Fruit fly (Drosophila melanogaster) whole organism, embryonic: ENCODE results near the gene LPCAT.

ENCODE experiments used
- Antp ChIP-seq: fragments of 200-800 bp; sonication (Bioruptor generic); optimal IDR thresholded peaks from 3 replicates; lab custom pipeline; 2016; ENCODE audit warnings: missing biosample characterization, missing genetic modification characterization
- Atf-2 ChIP-seq: fragments of 200-800 bp; sonication (Bioruptor generic); optimal IDR thresholded peaks from 2 replicates; lab custom pipeline; 2016; ENCODE audit warnings: missing biosample characterization, missing genetic modification characterization
- CG10267 ChIP-seq: fragments of 200-800 bp; sonication (Bioruptor generic); optimal IDR thresholded peaks from 2 replicates; lab custom pipeline; 2018; ENCODE audit warnings: missing biosample characterization, mild to moderate bottlenecking, missing genetic modification characterization, moderate library complexity
- CG10274 ChIP-seq: fragments of 200-800 bp; sonication (Bioruptor generic); optimal IDR thresholded peaks from 3 replicates; lab custom pipeline; 2017; ENCODE audit warnings: missing biosample characterization, mild to moderate bottlenecking, missing genetic modification characterization
- CG14050 ChIP-seq: fragments of 200-800 bp; sonication (Bioruptor generic); IDR thresholded peaks from 3 replicates; pipeline ENCODE4 v1.3.6; 2022; ENCODE audit warnings: missing biosample characterization, missing genetic modification characterization
- CG14441 ChIP-seq: fragments of 200-800 bp; sonication (Bioruptor generic); IDR thresholded peaks from 2 replicates; pipeline ENCODE4 v1.3.6; 2022; ENCODE audit warnings: missing biosample characterization, missing genetic modification characterization
- CG15269 ChIP-seq: fragments of 200-800 bp; sonication (Bioruptor generic); optimal IDR thresholded peaks from 2 replicates; lab custom pipeline; 2018; ENCODE audit warnings: missing biosample characterization, mild to moderate bottlenecking, missing genetic modification characterization, moderate library complexity
- CG18599 ChIP-seq: fragments of 200-800 bp; sonication (Bioruptor generic); optimal IDR thresholded peaks from 3 replicates; lab custom pipeline; 2017; ENCODE audit warnings: missing biosample characterization, missing genetic modification characterization, mild to moderate bottlenecking, moderate library complexity, missing genetic modification reagents
- CG18619 ChIP-seq: fragments of 200-800 bp; sonication (Bioruptor generic); optimal IDR thresholded peaks from 3 replicates; lab custom pipeline; 2017; ENCODE audit warnings: missing biosample characterization, mild to moderate bottlenecking, missing genetic modification characterization
- CG18764 ChIP-seq: fragments of 200-800 bp; sonication (Bioruptor generic); optimal IDR thresholded peaks from 3 replicates; lab custom pipeline; 2016; ENCODE audit warnings: missing biosample characterization, missing genetic modification characterization
- CG30020 ChIP-seq: fragments of 200-800 bp; optimal IDR thresholded peaks from 2 replicates; lab custom pipeline; 2019; ENCODE audit warnings: missing biosample characterization, mild to moderate bottlenecking, missing genetic modification characterization, moderate library complexity
- CG31365 ChIP-seq: fragments of 200-800 bp; sonication (Bioruptor generic); optimal IDR thresholded peaks from 2 replicates; lab custom pipeline; 2018; ENCODE audit warnings: missing biosample characterization, mild to moderate bottlenecking, missing genetic modification characterization
- CG3281 ChIP-seq: fragments of 200-800 bp; sonication (Bioruptor generic); optimal IDR thresholded peaks from 3 replicates; lab custom pipeline; 2017; ENCODE audit warnings: missing biosample characterization, mild to moderate bottlenecking, missing genetic modification characterization
- CG33557 ChIP-seq: fragments of 200-800 bp; sonication (Bioruptor generic); optimal IDR thresholded peaks from 2 replicates; lab custom pipeline; 2019; ENCODE audit warnings: missing biosample characterization, mild to moderate bottlenecking, missing genetic modification characterization, moderate library complexity
- CG43689 ChIP-seq: fragments of 200-800 bp; sonication (Bioruptor generic); IDR thresholded peaks from 2 replicates; pipeline ENCODE4 v1.3.6; 2022; ENCODE audit warnings: missing biosample characterization, missing genetic modification characterization
- CG6765 ChIP-seq: fragments of 200-800 bp; sonication (Bioruptor generic); optimal IDR thresholded peaks from 3 replicates; lab custom pipeline; 2017; ENCODE audit warnings: missing biosample characterization, mild to moderate bottlenecking, missing genetic modification characterization
- CG7987 ChIP-seq: fragments of 200-800 bp; sonication (Bioruptor generic); optimal IDR thresholded peaks from 2 replicates; lab custom pipeline; 2018; ENCODE audit warnings: missing biosample characterization, mild to moderate bottlenecking, missing genetic modification characterization, moderate library complexity
- CkIIα-i1 ChIP-seq: fragments of 200-800 bp; sonication (Bioruptor generic); IDR thresholded peaks from 2 replicates; pipeline ENCODE4 v1.3.6; 2022; ENCODE audit warnings: missing biosample characterization, missing genetic modification characterization
- Dip3 ChIP-seq: fragments of 200-800 bp; sonication (Bioruptor generic); optimal IDR thresholded peaks from 3 replicates; lab custom pipeline; 2016; ENCODE audit warnings: missing biosample characterization, missing genetic modification characterization
- Drgx ChIP-seq: fragments of 200-800 bp; sonication (Bioruptor generic); IDR thresholded peaks from 2 replicates; pipeline ENCODE4 v1.3.6; 2022; ENCODE audit warnings: missing biosample characterization, missing genetic modification characterization
- E2f2 ChIP-seq: fragments of 200-800 bp; sonication (Bioruptor generic); IDR thresholded peaks from 2 replicates; pipeline ENCODE4 v1.3.6; 2022; ENCODE audit warnings: missing biosample characterization, missing genetic modification characterization
- Ets65A ChIP-seq: fragments of 200-800 bp; sonication (Bioruptor generic); peaks from one replicate; lab custom pipeline; 2016; ENCODE audit warnings: missing biosample characterization, missing genetic modification characterization
- HLHmδ ChIP-seq: fragments of 200-800 bp; sonication (Bioruptor generic); optimal IDR thresholded peaks from 2 replicates; lab custom pipeline; 2018; ENCODE audit warnings: missing biosample characterization, mild to moderate bottlenecking, missing genetic modification characterization, moderate library complexity
- Hmx ChIP-seq: fragments of 200-800 bp; sonication (Bioruptor generic); optimal IDR thresholded peaks from 2 replicates; lab custom pipeline; 2016; ENCODE audit warnings: missing biosample characterization, missing genetic modification characterization
- Hr39 ChIP-seq: fragments of >200 bp; optimal IDR thresholded peaks from 2 replicates; lab custom pipeline; 2017
- MESR4 ChIP-seq: fragments of 200-800 bp; sonication (Bioruptor generic); optimal IDR thresholded peaks from 2 replicates; lab custom pipeline; 2018; ENCODE audit warnings: missing biosample characterization, mild to moderate bottlenecking, missing genetic modification characterization, moderate library complexity
- NFAT ChIP-seq: fragments of 200-800 bp; sonication (Bioruptor generic); IDR thresholded peaks from 2 replicates; pipeline ENCODE4 v1.3.6; 2022; ENCODE audit warnings: missing biosample characterization, missing genetic modification characterization
- Poxn ChIP-seq: fragments of 200-800 bp; sonication (Bioruptor generic); IDR thresholded peaks from 2 replicates; pipeline ENCODE4 v1.3.6; 2022; ENCODE audit warnings: missing biosample characterization, missing genetic modification characterization
- Xrp1 ChIP-seq: fragments of 200-800 bp; sonication (Bioruptor generic); IDR thresholded peaks from 2 replicates; pipeline ENCODE4 v1.3.6; 2022; ENCODE audit warnings: missing biosample characterization, missing genetic modification characterization
- abd-A ChIP-seq: fragments of 200-800 bp; sonication (Bioruptor generic); optimal IDR thresholded peaks from 3 replicates; lab custom pipeline; 2019; ENCODE audit warnings: missing biosample characterization, mild to moderate bottlenecking, missing genetic modification characterization, moderate library complexity
- btn ChIP-seq: fragments of 200-800 bp; sonication (Bioruptor generic); optimal IDR thresholded peaks from 2 replicates; lab custom pipeline; 2016; ENCODE audit warnings: missing biosample characterization, missing genetic modification characterization
- chif ChIP-seq, 2 experiments: fragments of 200-800 bp; sonication (Bioruptor generic); optimal IDR thresholded peaks; 3 replicates each; lab custom pipeline; 2016; ENCODE audit warnings: missing biosample characterization in 2 of 2, missing genetic modification characterization in 2 of 2
- croc ChIP-seq: fragments of 200-800 bp; sonication (Bioruptor generic); conservative IDR thresholded peaks from 3 replicates; pipeline ENCODE4 v1.3.6; 2022; ENCODE audit warnings: missing biosample characterization, missing genetic modification characterization
- gcm ChIP-seq: fragments of 200-800 bp; sonication (Bioruptor generic); optimal IDR thresholded peaks from 2 replicates; lab custom pipeline; 2019; ENCODE audit warnings: missing biosample characterization, mild to moderate bottlenecking, missing genetic modification characterization, moderate library complexity
- grau ChIP-seq: fragments of 200-800 bp; optimal IDR thresholded peaks from 3 replicates; lab custom pipeline; 2019; ENCODE audit warnings: missing biosample characterization, mild to moderate bottlenecking, missing genetic modification characterization, moderate library complexity
- hkb ChIP-seq, 2 experiments: fragments of 200-800 bp in 1 of 2; fragments of >200 bp in 1 of 2; sonication (Bioruptor generic) in 1 of 2; IDR thresholded peaks in 1 of 2; optimal IDR thresholded peaks in 1 of 2; 2 replicates each; pipeline versions ENCODE4 v1.3.6 to Lab custom; 2017 to 2022; ENCODE audit warnings: missing biosample characterization in 1 of 2, missing genetic modification characterization in 1 of 2
- maf-S ChIP-seq: fragments of 200-800 bp; sonication (Bioruptor generic); optimal IDR thresholded peaks from 2 replicates; lab custom pipeline; 2016; ENCODE audit warnings: missing biosample characterization, missing genetic modification characterization
- nerfin-2 ChIP-seq: fragments of 200-800 bp; sonication (Bioruptor generic); IDR thresholded peaks from 2 replicates; pipeline ENCODE4 v1.3.6; 2022; ENCODE audit warnings: missing biosample characterization, missing genetic modification characterization; ENCODE audit not compliant: partially characterized antibody
- pan ChIP-seq, 4 experiments: fragments of >200 bp in 3 of 4; fragments of 200-800 bp in 1 of 4; sonication (Bioruptor generic) in 1 of 4; optimal IDR thresholded peaks in 3 of 4; IDR thresholded peaks in 1 of 4; 2 replicates each; pipeline versions ENCODE4 v1.3.6 to Lab custom; 2017 to 2022; ENCODE audit warnings: missing biosample characterization in 2 of 4, missing genetic modification characterization in 2 of 4, mixed read lengths in 1 of 4
- ranshi ChIP-seq: fragments of 200-800 bp; sonication (Bioruptor generic); IDR thresholded peaks from 2 replicates; pipeline ENCODE4 v1.3.6; 2022; ENCODE audit warnings: missing biosample characterization, missing genetic modification characterization
- schlank ChIP-seq: fragments of 200-800 bp; sonication (Bioruptor generic); optimal IDR thresholded peaks from 2 replicates; lab custom pipeline; 2018; ENCODE audit warnings: missing biosample characterization, mild to moderate bottlenecking, missing genetic modification characterization
- tap ChIP-seq: fragments of 200-800 bp; optimal IDR thresholded peaks from 3 replicates; lab custom pipeline; 2019; ENCODE audit warnings: missing biosample characterization, mild to moderate bottlenecking, missing genetic modification characterization, moderate library complexity
- trem ChIP-seq: fragments of 200-800 bp; optimal IDR thresholded peaks from 3 replicates; lab custom pipeline; 2019; ENCODE audit warnings: missing biosample characterization, mild to moderate bottlenecking, missing genetic modification characterization, moderate library complexity
- tup ChIP-seq: fragments of 200-800 bp; sonication (Bioruptor generic); optimal IDR thresholded peaks from 2 replicates; lab custom pipeline; 2016; ENCODE audit warnings: missing biosample characterization, mild to moderate bottlenecking, missing genetic modification characterization, moderate library complexity
- twi ChIP-seq: fragments of 200-800 bp; optimal IDR thresholded peaks from 2 replicates; lab custom pipeline; 2019; ENCODE audit warnings: missing biosample characterization, mild to moderate bottlenecking, missing genetic modification characterization, moderate library complexity
- unpg ChIP-seq: fragments of 200-800 bp; sonication (Bioruptor generic); optimal IDR thresholded peaks from 3 replicates; lab custom pipeline; 2018; ENCODE audit warnings: missing biosample characterization, mild to moderate bottlenecking, missing genetic modification characterization, moderate library complexity
- wek ChIP-seq: fragments of 200-800 bp; sonication (Bioruptor generic); optimal IDR thresholded peaks from 3 replicates; lab custom pipeline; 2018; ENCODE audit warnings: missing biosample characterization, mild to moderate bottlenecking, missing genetic modification characterization, moderate library complexity
- zf30C ChIP-seq: fragments of 200-800 bp; sonication (Bioruptor generic); optimal IDR thresholded peaks from 3 replicates; lab custom pipeline; 2018; ENCODE audit warnings: missing biosample characterization, mild to moderate bottlenecking, missing genetic modification characterization

LPCAT gene

DNA sequence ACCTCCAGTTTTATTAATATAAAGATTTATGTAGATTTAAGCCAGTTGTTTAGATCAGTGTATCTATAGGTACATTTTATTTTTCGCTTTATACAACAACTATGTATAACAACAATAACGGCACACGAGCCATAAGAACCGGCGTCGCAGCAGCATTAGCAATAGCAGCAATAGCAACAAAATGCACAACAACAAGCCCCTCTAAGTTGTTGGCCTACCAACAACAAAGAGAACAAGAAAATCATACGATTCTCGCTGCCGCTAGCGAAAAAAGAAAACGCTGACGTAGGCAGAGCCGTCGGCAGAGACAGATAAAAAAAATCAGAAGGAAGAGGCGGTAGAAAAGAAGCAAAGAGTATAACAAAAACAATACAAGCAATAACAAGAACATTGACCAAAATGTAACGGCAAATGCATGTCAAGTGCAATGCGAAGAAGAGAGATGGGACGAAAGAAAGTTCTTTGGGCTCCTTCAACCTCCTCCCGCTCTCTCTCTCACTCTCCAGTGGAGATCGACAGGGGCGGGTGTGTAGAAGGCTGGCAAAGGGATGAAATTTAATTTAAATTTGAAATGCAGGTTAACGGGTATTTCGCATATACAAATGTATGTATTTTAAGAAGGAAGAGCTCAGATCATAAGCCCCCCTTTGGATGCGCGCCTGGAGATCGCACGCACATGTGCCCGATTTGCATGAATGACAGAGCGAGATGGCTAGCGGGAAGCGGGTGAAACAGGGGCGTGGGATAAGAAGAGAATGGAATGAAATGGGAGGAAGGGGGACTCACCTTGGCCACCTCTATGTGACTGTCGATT lies 884 bp downstream of the LPCAT start (continued):
- TF ChIP-seq tap (tag; lab: Kevin White, UChicago) = peak; percentile 95
- TF ChIP-seq twi (tag; lab: Kevin White, UChicago) = peak; percentile 96
- TF ChIP-seq CG18764 (GFP tag; lab: Kevin White, UChicago) = peak; percentile 94
- TF ChIP-seq pan (optimal IDR thresholded peaks at IDR 0.05; lab: Kevin White, UChicago) = no peak
- peak in 1 of 2 experiments; percentile 98 for TF ChIP-seq pan (GFP tag; optimal IDR thresholded peaks at IDR 0.05 in 1 of 2, IDR thresholded peaks at IDR 0.05 in 1 of 2)
- peak; percentile 96 for TF ChIP-seq schlank
- TF ChIP-seq CkIIα-i1 = peak; percentile 85
- TF ChIP-seq trem (tag; lab: Kevin White, UChicago) = peak; percentile 95
- TF ChIP-seq CG30020 (tag; lab: Kevin White, UChicago) = peak; percentile 83
- no peak for TF ChIP-seq Hr39
- peak; percentile 94 for TF ChIP-seq CG43689 (GFP tag; lab: Robert Waterston, UW)
- peak; percentile 83 for TF ChIP-seq E2f2 (GFP tag; lab: Robert Waterston, UW)
- TF ChIP-seq croc (GFP tag; lab: Robert Waterston, UW) = peak; percentile 99
- peak; percentile 100 for TF ChIP-seq Ets65A
- peak; percentile 98 for TF ChIP-seq CG18619 (GFP tag; lab: Kevin White, UChicago)
- peak; percentile 97 for TF ChIP-seq grau
- peak; percentile 89 for TF ChIP-seq CG6765
- TF ChIP-seq CG10267 (tag; lab: Kevin White, UChicago) = peak; percentile 92
- TF ChIP-seq ranshi (GFP tag; lab: Robert Waterston, UW) = peak; percentile 99
- peak; percentile 99 for TF ChIP-seq chif (GFP tag; optimal IDR thresholded peaks at IDR 0.05; lab: Kevin White, UChicago)
- TF ChIP-seq CG3281 (GFP tag; lab: Kevin White, UChicago) = peak; percentile 94
- TF ChIP-seq Xrp1 (GFP tag; lab: Robert Waterston, UW) = peak; percentile 100
- TF ChIP-seq Dip3 (GFP tag; lab: Kevin White, UChicago) = peak; percentile 98
- peak; percentile 77 for TF ChIP-seq MESR4 (GFP tag; lab: Kevin White, UChicago)
- peak; percentile 98 for TF ChIP-seq Antp (GFP tag; lab: Kevin White, UChicago)
- TF ChIP-seq CG31365 = peak; percentile 86
- peak; percentile 97 for TF ChIP-seq gcm
- peak; percentile 94 for TF ChIP-seq Hmx (GFP tag; lab: Kevin White, UChicago)
- peak; percentile 98 for TF ChIP-seq Drgx (GFP tag; lab: Robert Waterston, UW)
- TF ChIP-seq wek (GFP tag; lab: Kevin White, UChicago) = peak; percentile 88
- peak; percentile 97 for TF ChIP-seq CG15269 (tag; lab: Kevin White, UChicago)
- peak; percentile 97 for TF ChIP-seq btn (GFP tag; lab: Kevin White, UChicago)
- TF ChIP-seq NFAT (GFP tag; lab: Robert Waterston, UW) = peak; percentile 99
- TF ChIP-seq Poxn (GFP tag; lab: Robert Waterston, UW) = peak; percentile 91
- peak; percentile 98 for TF ChIP-seq maf-S (GFP tag; lab: Kevin White, UChicago)
- no peak for TF ChIP-seq hkb (optimal IDR thresholded peaks at IDR 0.05; lab: Kevin White, UChicago)
- TF ChIP-seq hkb (GFP tag; IDR thresholded peaks at IDR 0.05; lab: Robert Waterston, UW) = peak; percentile 98
- peak; percentile 94 for TF ChIP-seq CG7987 (GFP tag; lab: Kevin White, UChicago)
- peak; percentile 98 for TF ChIP-seq unpg (GFP tag; lab: Kevin White, UChicago)
- TF ChIP-seq Atf-2 (GFP tag; lab: Kevin White, UChicago) = peak; percentile 98
- peak; percentile 91 for TF ChIP-seq CG10274 (GFP tag; lab: Kevin White, UChicago)
- peak; percentile 98 for TF ChIP-seq CG18599 (GFP tag; lab: Kevin White, UChicago)
- TF ChIP-seq tup (GFP tag; lab: Kevin White, UChicago) = peak; percentile 96
- peak; percentile 96 for TF ChIP-seq CG14050 (GFP tag; lab: Robert Waterston, UW)
- TF ChIP-seq CG14441 = peak; percentile 98
- TF ChIP-seq HLHmδ (GFP tag; lab: Kevin White, UChicago) = peak; percentile 25
- peak; percentile 41 for TF ChIP-seq abd-A (tag; lab: Kevin White, UChicago)
- peak; percentile 94 for TF ChIP-seq CG33557 (GFP tag; lab: Kevin White, UChicago)
- no peak for TF ChIP-seq nerfin-2 (GFP tag; lab: Robert Waterston, UW)
- TF ChIP-seq zf30C (GFP tag; lab: Kevin White, UChicago) = no peak
